Worm (Caenorhabditis elegans) whole organism, young adult: ENCODE measurements around the gene C49F8.3.

ENCODE experiments used
- F23B12.7 ChIP-seq: sonication (generic microtip); optimal IDR thresholded peaks from 2 replicates; lab custom pipeline; 2017; ENCODE audit warnings: missing genetic modification characterization, mild to moderate bottlenecking, missing compliant biosample characterization, antibody characterized with exemption, moderate library complexity; ENCODE audit not compliant: insufficient read depth
- F57A8.1 ChIP-seq: fragments of 200-800 bp; sonication (Bioruptor generic); optimal IDR thresholded peaks from 2 replicates; lab custom pipeline; 2018; ENCODE audit warnings: mild to moderate bottlenecking, missing genetic modification characterization, moderate library complexity, missing compliant biosample characterization
- akir-1 ChIP-seq: fragments of 200-800 bp; sonication (Bioruptor generic); optimal IDR thresholded peaks from 2 replicates; lab custom pipeline; 2018; ENCODE audit warnings: mild to moderate bottlenecking, missing genetic modification characterization, moderate library complexity, missing compliant biosample characterization
- aptf-3 ChIP-seq: fragments of 200-800 bp; sonication (Bioruptor generic); IDR thresholded peaks from 2 replicates; pipeline ENCODE4 v1.3.6; 2022; ENCODE audit warnings: missing genetic modification characterization, missing compliant biosample characterization
- fkh-3 ChIP-seq: sonication (generic microtip); optimal IDR thresholded peaks from 2 replicates; lab custom pipeline; 2016; ENCODE audit warnings: mild to moderate bottlenecking, missing genetic modification characterization, missing compliant biosample characterization
- hlh-12 ChIP-seq: sonication (generic microtip); optimal IDR thresholded peaks from 2 replicates; lab custom pipeline; 2016; ENCODE audit warnings: missing genetic modification characterization, missing compliant biosample characterization
- lir-1 ChIP-seq: fragments of 200-800 bp; sonication (Bioruptor generic); conservative IDR thresholded peaks from 2 replicates; pipeline ENCODE4 v1.3.6; 2022; ENCODE audit warnings: missing genetic modification reagents, missing genetic modification characterization, missing compliant biosample characterization
- lsl-1 ChIP-seq: fragments of 200-800 bp; sonication (Bioruptor generic); optimal IDR thresholded peaks from 2 replicates; lab custom pipeline; 2018; ENCODE audit warnings: mild to moderate bottlenecking, missing genetic modification characterization, moderate library complexity, missing compliant biosample characterization
- lsy-27 ChIP-seq: sonication (generic microtip); optimal IDR thresholded peaks from 2 replicates; lab custom pipeline; 2017; ENCODE audit warnings: missing genetic modification characterization, mild to moderate bottlenecking, missing compliant biosample characterization, antibody characterized with exemption, missing genotype, borderline replicate concordance; ENCODE audit not compliant: insufficient read depth
- mes-4 ChIP-seq: sonication (generic microtip); optimal IDR thresholded peaks from 2 replicates; lab custom pipeline; 2016; ENCODE audit warnings: missing genotype, missing genetic modification characterization, missing compliant biosample characterization
- pha-4 ChIP-seq: fragments of 150-350 bp; sonication (generic microtip); optimal IDR thresholded peaks from 2 replicates; lab custom pipeline; 2014; ENCODE audit warnings: missing biosample characterization, missing genetic modification reagents, missing genetic modification characterization
- unc-62 ChIP-seq: fragments of 150-350 bp; optimal IDR thresholded peaks from 2 replicates; lab custom pipeline; 2014; ENCODE audit warnings: missing biosample characterization, missing genetic modification reagents, missing genetic modification characterization
- zim-3 ChIP-seq: sonication (generic microtip); optimal IDR thresholded peaks from 2 replicates; lab custom pipeline; 2017; ENCODE audit warnings: mild to moderate bottlenecking, missing genetic modification characterization, moderate library complexity, missing compliant biosample characterization
- ztf-3 ChIP-seq: fragments of 200-800 bp; sonication (Bioruptor generic); optimal IDR thresholded peaks from 2 replicates; lab custom pipeline; 2018; ENCODE audit warnings: mild to moderate bottlenecking, missing genetic modification characterization, missing compliant biosample characterization

ce11 chrX:13435790-13436472 is 48.6 kb upstream of the C49F8.3 start, which contains the start of gene jmjd-3.3:
- TF ChIP-seq mes-4 (tag; lab: Kevin White, UChicago) (no peak), lsl-1 (no peak), lir-1 (GFP tag; lab: Robert Waterston, UW) (no peak), aptf-3 (no peak), F57A8.1 (GFP tag; lab: Kevin White, UChicago) (no peak), akir-1 (GFP tag; lab: Kevin White, UChicago) (no peak), fkh-3 (no peak), unc-62 (no peak), pha-4 (tag; lab: Kevin White, UChicago) (no peak), F23B12.7 (no peak), hlh-12 (tag; lab: Kevin White, UChicago) (no peak), ztf-3 (GFP tag; lab: Kevin White, UChicago) (no peak), zim-3 (tag; lab: Kevin White, UChicago) (no peak), lsy-27 (tag; lab: Kevin White, UChicago) (no peak)
